Worm (Caenorhabditis elegans) whole organism, L2 larva: ENCODE results near the gene pek-1.

Experiments used
- F13H6.1 ChIP-seq: sonication (generic microtip); optimal IDR thresholded peaks from 2 replicates; lab custom pipeline; 2016; ENCODE audit warnings: missing genetic modification characterization, missing compliant biosample characterization
- R02D3.7 ChIP-seq: fragments of 150-350 bp; optimal IDR thresholded peaks from 2 replicates; lab custom pipeline; 2014; ENCODE audit warnings: missing biosample characterization, missing genetic modification characterization
- ZK546.5 ChIP-seq: sonication (generic microtip); optimal IDR thresholded peaks from 2 replicates; lab custom pipeline; 2017; ENCODE audit warnings: missing biosample characterization, missing genetic modification characterization
- alr-1 ChIP-seq: fragments of 150-350 bp; optimal IDR thresholded peaks from 2 replicates; lab custom pipeline; 2014; ENCODE audit warnings: missing biosample characterization, missing genetic modification characterization
- aly-2 ChIP-seq: fragments of 150-350 bp; optimal IDR thresholded peaks from 2 replicates; lab custom pipeline; 2014; ENCODE audit warnings: missing biosample characterization, missing genetic modification characterization
- ama-1 ChIP-seq: fragments of 150-350 bp; optimal IDR thresholded peaks from 2 replicates; lab custom pipeline; 2018; ENCODE audit warnings: inconsistent platforms
- blmp-1 ChIP-seq: sonication (generic microtip); optimal IDR thresholded peaks from 2 replicates; lab custom pipeline; 2017; ENCODE audit warnings: missing genetic modification characterization, mild to moderate bottlenecking, missing compliant biosample characterization, antibody characterized with exemption, moderate library complexity; ENCODE audit not compliant: insufficient read depth
- ceh-82 ChIP-seq: fragments of 150-350 bp; optimal IDR thresholded peaks from 2 replicates; lab custom pipeline; 2014; ENCODE audit warnings: missing biosample characterization, missing genetic modification characterization
- crh-2 ChIP-seq: sonication (generic microtip); optimal IDR thresholded peaks from 2 replicates; lab custom pipeline; 2017; ENCODE audit warnings: missing biosample characterization, missing genetic modification characterization
- dmd-4 ChIP-seq: sonication (generic microtip); optimal IDR thresholded peaks from 2 replicates; lab custom pipeline; 2017; ENCODE audit warnings: missing biosample characterization, missing genetic modification characterization
- elt-3 ChIP-seq: sonication (generic microtip); optimal IDR thresholded peaks from 2 replicates; lab custom pipeline; 2017; ENCODE audit warnings: missing biosample characterization, missing genetic modification characterization
- lin-11 ChIP-seq: fragments of 150-350 bp; sonication (generic microtip); optimal IDR thresholded peaks from 2 replicates; lab custom pipeline; 2014; ENCODE audit warnings: missing biosample characterization, missing genetic modification characterization, inconsistent platforms, mixed read lengths
- lin-13 ChIP-seq: fragments of 150-350 bp; optimal IDR thresholded peaks from 2 replicates; lab custom pipeline; 2014; ENCODE audit warnings: missing biosample characterization, missing genetic modification reagents, missing genetic modification characterization
- lin-39 ChIP-seq: fragments of 150-350 bp; optimal IDR thresholded peaks from 2 replicates; lab custom pipeline; 2014; ENCODE audit warnings: missing biosample characterization, missing genetic modification reagents, missing genetic modification characterization
- lsy-2 ChIP-seq, 2 experiments: fragments of 150-350 bp in 1 of 2; sonication (generic microtip) in 1 of 2; optimal IDR thresholded peaks; 2 replicates each; lab custom pipeline; 2014 to 2017; ENCODE audit warnings: missing biosample characterization in 2 of 2, missing genetic modification characterization in 2 of 2
- mab-5 ChIP-seq: fragments of 150-350 bp; optimal IDR thresholded peaks from 2 replicates; lab custom pipeline; 2014; ENCODE audit warnings: missing biosample characterization, missing genetic modification characterization
- mdl-1 ChIP-seq, 2 experiments: fragments of 150-350 bp in 1 of 2; sonication (generic microtip) in 1 of 2; optimal IDR thresholded peaks; 2 replicates each; lab custom pipeline; 2017; ENCODE audit warnings: missing biosample characterization in 2 of 2, missing genetic modification characterization in 2 of 2
- nhr-11 ChIP-seq: fragments of 150-350 bp; optimal IDR thresholded peaks from 2 replicates; lab custom pipeline; 2014; ENCODE audit warnings: missing biosample characterization, missing genetic modification characterization
- nhr-129 ChIP-seq: fragments of 150-350 bp; optimal IDR thresholded peaks from 2 replicates; lab custom pipeline; 2014; ENCODE audit warnings: missing biosample characterization, missing genetic modification characterization
- nhr-21 ChIP-seq: fragments of 150-350 bp; optimal IDR thresholded peaks from 2 replicates; lab custom pipeline; 2014; ENCODE audit warnings: missing biosample characterization, missing genetic modification characterization
- nhr-23 ChIP-seq: fragments of 150-350 bp; optimal IDR thresholded peaks from 2 replicates; lab custom pipeline; 2014; ENCODE audit warnings: missing biosample characterization, missing genetic modification reagents, missing genetic modification characterization
- nhr-237 ChIP-seq: fragments of 150-350 bp; optimal IDR thresholded peaks from 2 replicates; lab custom pipeline; 2014; ENCODE audit warnings: missing biosample characterization, missing genetic modification characterization
- nhr-25 ChIP-seq: fragments of 150-350 bp; sonication (generic microtip); optimal IDR thresholded peaks from 3 replicates; lab custom pipeline; 2014; ENCODE audit warnings: missing biosample characterization, missing genetic modification characterization
- nhr-77 ChIP-seq: fragments of 150-350 bp; optimal IDR thresholded peaks from 2 replicates; lab custom pipeline; 2014; ENCODE audit warnings: missing biosample characterization, missing genetic modification characterization
- peb-1 ChIP-seq: fragments of 150-350 bp; optimal IDR thresholded peaks from 2 replicates; lab custom pipeline; 2014; ENCODE audit warnings: missing biosample characterization, missing genetic modification characterization
- sem-4 ChIP-seq: fragments of 150-350 bp; optimal IDR thresholded peaks from 2 replicates; lab custom pipeline; 2014; ENCODE audit warnings: missing biosample characterization, missing genetic modification reagents, missing genetic modification characterization
- skn-1 ChIP-seq: sonication (generic microtip); optimal IDR thresholded peaks from 2 replicates; lab custom pipeline; 2017; ENCODE audit warnings: missing biosample characterization, missing genetic modification characterization
- sma-9 ChIP-seq, 2 experiments: fragments of 150-350 bp in 1 of 2; sonication (generic microtip) in 1 of 2; optimal IDR thresholded peaks; 2 replicates each; lab custom pipeline; 2014 to 2016; ENCODE audit warnings: missing genetic modification characterization in 2 of 2, mild to moderate bottlenecking in 1 of 2, missing biosample characterization in 1 of 2, missing compliant biosample characterization in 1 of 2, missing genetic modification reagents in 1 of 2, moderate library complexity in 1 of 2
- snpc-4 ChIP-seq: fragments of 150-350 bp; optimal IDR thresholded peaks from 2 replicates; lab custom pipeline; 2014; ENCODE audit warnings: missing biosample characterization, missing genetic modification characterization
- unc-55 ChIP-seq: fragments of 150-350 bp; sonication (generic microtip); optimal IDR thresholded peaks from 3 replicates; lab custom pipeline; 2014; ENCODE audit warnings: missing biosample characterization, missing genetic modification reagents, missing genetic modification characterization
- unc-62 ChIP-seq: fragments of 150-350 bp; optimal IDR thresholded peaks from 2 replicates; lab custom pipeline; 2014; ENCODE audit warnings: missing biosample characterization, missing genetic modification reagents, missing genetic modification characterization
- zag-1 ChIP-seq: fragments of 150-350 bp; optimal IDR thresholded peaks from 2 replicates; lab custom pipeline; 2014; ENCODE audit warnings: missing biosample characterization, missing genetic modification characterization
- ztf-1 ChIP-seq: fragments of 200-800 bp; sonication (Bioruptor generic); conservative IDR thresholded peaks from 2 replicates; pipeline ENCODE4 v1.3.6; 2022; ENCODE audit warnings: missing genetic modification characterization, missing compliant biosample characterization
- ztf-4 ChIP-seq: fragments of 150-350 bp; optimal IDR thresholded peaks from 2 replicates; lab custom pipeline; 2014; ENCODE audit warnings: missing biosample characterization, missing genetic modification characterization

The pek-1 gene

DNA sequence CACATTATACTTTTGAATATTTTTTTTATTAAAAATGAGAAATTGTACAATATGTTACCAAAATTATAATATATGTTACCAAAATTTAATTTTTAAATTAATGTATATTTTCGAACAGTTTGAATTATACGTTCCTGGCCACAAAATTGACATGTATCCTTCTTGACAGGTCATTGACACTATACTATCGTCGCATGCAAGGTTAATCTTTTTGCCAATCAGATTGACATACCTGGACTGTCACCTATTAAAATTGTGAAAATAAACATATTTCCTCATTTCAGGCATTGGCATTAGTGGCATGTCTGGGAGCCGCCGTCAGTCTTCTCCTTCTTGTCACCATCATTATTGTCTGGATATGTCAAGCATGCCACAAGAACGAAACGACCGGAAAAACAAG is 44.6 kb downstream of the pek-1 start:
- TF ChIP-seq aly-2 (tag; lab: Kevin White, UChicago) (no peak), blmp-1 (tag; lab: Kevin White, UChicago) (no peak), zag-1 (tag; lab: Kevin White, UChicago) (no peak), skn-1 (tag; lab: Kevin White, UChicago) (no peak), lin-39 (no peak), ceh-82 (tag; lab: Kevin White, UChicago) (no peak), ama-1 (lab: Kevin White, UChicago) (no peak), nhr-21 (no peak), alr-1 (tag; lab: Kevin White, UChicago) (no peak), elt-3 (no peak)

DNA sequence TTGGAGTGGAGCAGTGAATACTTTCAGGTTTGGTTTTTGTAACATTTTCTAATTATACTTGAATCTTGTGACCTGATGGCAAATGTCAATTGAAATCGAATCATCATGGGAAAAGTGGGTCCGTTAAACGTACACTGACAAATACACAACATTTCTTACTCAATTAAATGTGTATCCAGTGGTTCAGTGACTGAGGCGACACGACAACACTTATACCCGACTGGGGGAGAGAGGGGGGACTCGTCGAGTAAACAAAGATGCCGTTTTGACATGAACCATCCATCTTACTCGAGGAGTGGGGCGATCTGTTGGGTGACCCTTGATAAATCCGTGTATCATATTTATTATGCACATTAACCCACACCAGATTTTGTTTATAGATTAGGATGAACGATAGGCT is 45.8 kb downstream of the pek-1 start:
- TF ChIP-seq nhr-11 (tag; lab: Kevin White, UChicago) (no peak), ceh-82 (tag; lab: Kevin White, UChicago) (no peak), dmd-4 (tag; lab: Kevin White, UChicago) (no peak), mdl-1 (tag; optimal IDR thresholded peaks at IDR 0.05; lab: Kevin White, UChicago) (no peak), ztf-1 (no peak), nhr-25 (tag; lab: Kevin White, UChicago) (no peak), mab-5 (tag; lab: Kevin White, UChicago) (peak; percentile 23), peb-1 (tag; lab: Kevin White, UChicago) (no peak), lsy-2 (tag; optimal IDR thresholded peaks at IDR 0.05; lab: Kevin White, UChicago) (peak in 1 of 2 experiments; percentile 18), nhr-129 (tag; lab: Kevin White, UChicago) (peak; percentile 36), nhr-237 (tag; lab: Kevin White, UChicago) (no peak), ztf-4 (no peak), nhr-23 (tag; lab: Kevin White, UChicago) (no peak)

DNA sequence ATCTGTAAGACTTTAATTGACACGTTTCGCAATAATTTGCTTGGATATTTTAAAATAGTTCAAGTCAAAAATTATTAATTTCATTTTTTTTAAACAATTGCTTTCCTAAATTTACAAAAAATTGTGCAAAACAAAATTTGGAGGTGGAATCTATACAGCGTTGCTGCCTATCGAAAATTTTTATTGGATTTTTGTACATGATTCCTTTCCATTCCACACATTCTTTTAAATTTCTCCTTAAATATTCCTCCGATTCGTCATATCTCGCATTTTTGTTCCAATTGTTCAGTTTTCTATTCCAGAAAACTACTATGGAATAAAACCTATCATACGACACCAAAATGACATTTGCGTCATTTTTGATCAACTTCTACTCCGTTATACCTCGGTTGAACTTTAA is 46.3 kb downstream of the pek-1 start, which contains the start of gene ttyh-1:
TSS of gene ttyh-1 (plus strand) at position 301 of the 400 bp plus-strand sequence.
- TF ChIP-seq skn-1 (tag; lab: Kevin White, UChicago) (no peak), elt-3 (no peak), unc-62 (GFP tag; lab: Kevin White, UChicago) (no peak), unc-55 (GFP tag; lab: Kevin White, UChicago) (no peak), F13H6.1 (no peak), alr-1 (tag; lab: Kevin White, UChicago) (no peak), peb-1 (tag; lab: Kevin White, UChicago) (no peak), mab-5 (tag; lab: Kevin White, UChicago) (no peak), lsy-2 (tag; optimal IDR thresholded peaks at IDR 0.05; lab: Kevin White, UChicago) (no peak), lin-13 (GFP tag; lab: Kevin White, UChicago) (no peak), nhr-77 (tag; lab: Kevin White, UChicago) (no peak), crh-2 (tag; lab: Kevin White, UChicago) (no peak), ztf-4 (no peak), R02D3.7 (tag; lab: Kevin White, UChicago) (no peak), sma-9 (GFP tag; optimal IDR thresholded peaks at IDR 0.05; lab: Kevin White, UChicago) (no peak), sma-9 (tag; optimal IDR thresholded peaks at IDR 0.05; lab: Kevin White, UChicago) (no peak), aly-2 (tag; lab: Kevin White, UChicago) (no peak), sem-4 (tag; lab: Kevin White, UChicago) (no peak)
- TF ChIP-seq, all 48 proteins: peak for 0

- no peak for TF ChIP-seq peb-1 (tag; lab: Kevin White, UChicago)
- peak; percentile 9 for TF ChIP-seq nhr-129 (tag; lab: Kevin White, UChicago)
- TF ChIP-seq, all 48 proteins: peak for 1
These were observed 47.0 kb downstream of the pek-1 start for ce11 chrX:11367640-11368039.

DNA sequence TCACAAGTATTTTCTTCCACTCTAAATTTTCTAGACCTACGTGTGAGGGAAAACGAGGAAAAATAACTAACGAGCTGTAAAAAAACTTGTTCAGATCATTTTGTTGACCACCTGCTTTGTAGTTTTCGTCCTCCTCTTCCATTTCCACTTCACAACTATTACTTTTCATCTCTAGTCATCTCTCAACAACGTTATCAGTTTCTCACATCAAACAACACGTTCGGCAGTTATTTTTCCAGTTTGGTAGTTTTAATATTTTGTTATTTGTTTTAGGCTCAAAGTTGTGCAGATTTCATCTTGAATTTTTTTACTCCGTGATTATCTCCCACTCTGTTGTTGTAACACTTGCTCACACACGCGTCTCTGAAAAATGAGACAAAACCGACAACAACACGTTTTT is 47.6 kb downstream of the pek-1 start:
- TF ChIP-seq unc-55 (GFP tag; lab: Kevin White, UChicago) (no peak), R02D3.7 (tag; lab: Kevin White, UChicago) (no peak), lin-39 (no peak), blmp-1 (tag; lab: Kevin White, UChicago) (no peak), lin-11 (no peak), snpc-4 (tag; lab: Kevin White, UChicago) (no peak), nhr-129 (tag; lab: Kevin White, UChicago) (no peak), skn-1 (tag; lab: Kevin White, UChicago) (no peak), ZK546.5 (tag; lab: Kevin White, UChicago) (no peak)
